Worm (Caenorhabditis elegans): ENCODE measurements around the gene R10H10.4.

DNA sequence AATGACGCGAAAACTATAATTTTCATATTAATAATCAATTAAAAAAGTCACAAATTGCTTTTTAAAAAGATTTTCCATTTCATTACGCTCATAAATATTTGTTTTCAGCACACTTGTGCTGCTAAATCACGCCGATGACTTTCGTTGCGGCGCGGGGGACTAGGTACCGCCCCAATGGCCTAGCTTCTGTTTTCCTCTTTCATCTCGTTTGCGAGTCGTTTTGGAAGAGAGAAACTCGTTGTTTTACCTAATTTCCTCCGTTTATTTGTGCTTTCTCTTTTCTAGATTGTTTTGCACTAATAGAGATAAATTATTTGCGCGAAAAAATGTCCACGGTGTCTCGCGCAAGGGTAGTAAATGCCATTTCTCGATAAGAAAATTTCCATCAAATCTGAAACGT is 13.7 kb downstream of the R10H10.4 start:
- TF ChIP-seq pes-1 (GFP tag; IDR thresholded peaks at IDR 0.05): no peak
- TF ChIP-seq tbx-37 (GFP tag; conservative IDR thresholded peaks at IDR 0.05): no peak
- TF ChIP-seq tra-4 (tag; optimal IDR thresholded peaks at IDR 0.05): no peak
- TF ChIP-seq B0310.2 (tag; optimal IDR thresholded peaks at IDR 0.05): no peak
- no peak for TF ChIP-seq ama-1 (optimal IDR thresholded peaks at IDR 0.05)
- no peak for TF ChIP-seq scrt-1 (GFP tag; IDR thresholded peaks at IDR 0.05)
- no peak for TF ChIP-seq ets-7 (tag; optimal IDR thresholded peaks at IDR 0.05)
- no peak for TF ChIP-seq hmbx-1 (tag; optimal IDR thresholded peaks at IDR 0.05)
- no peak for TF ChIP-seq flt-1 (GFP tag; IDR thresholded peaks at IDR 0.05)
- no peak for TF ChIP-seq sea-1 (GFP tag; conservative IDR thresholded peaks at IDR 0.05)

Data from whole organism, early embryonic.